Fruit fly (Drosophila melanogaster): ENCODE measurements around the gene Tep3.
"Not testable (repeated sequence)": the region's sequence is repeated elsewhere in the genome, so short reads cannot be mapped to it uniquely, and the experiment has no call there.

Gene Tep3

dm6 chr2L:7710580-7710979 is 8.0 kb downstream of the Tep3 start, which contains the start of gene Ntl:
Ntl (plus strand) TSS chr2L:7710880.
- TF ChIP-seq CTCF (optimal IDR thresholded peaks at IDR 0.05), result no peak
- no peak for TF ChIP-seq CG8478 (optimal IDR thresholded peaks at IDR 0.05)

dm6 chr2L:7711034-7711685 is 8.6 kb downstream of the Tep3 start:
- TF ChIP-seq CG8478 (optimal IDR thresholded peaks at IDR 0.05) (no peak), CTCF (optimal IDR thresholded peaks at IDR 0.05) (no peak)

dm6 chr2L:7716545-7716944 is 13.9 kb downstream of the Tep3 start, which contains the start of gene CG33296:
CG33296 (minus strand) TSS chr2L:7716645.
- TF ChIP-seq CTCF (optimal IDR thresholded peaks at IDR 0.05), result no peak
- TF ChIP-seq CG8478 (optimal IDR thresholded peaks at IDR 0.05), result no peak

- no peak for TF ChIP-seq CG8478 (optimal IDR thresholded peaks at IDR 0.05)
- TF ChIP-seq CTCF (optimal IDR thresholded peaks at IDR 0.05), result no peak
These were observed 16.8 kb downstream of the Tep3 start, which contains the start of gene CG13793 for dm6 chr2L:7719387-7719786. CG13793 (minus strand) TSS chr2L:7719487.

dm6 chr2L:7722102-7722501 is 19.5 kb downstream of the Tep3 start:
- no peak for TF ChIP-seq CTCF (optimal IDR thresholded peaks at IDR 0.05)
- no peak for TF ChIP-seq CG8478 (optimal IDR thresholded peaks at IDR 0.05)

dm6 chr2L:7722723-7723122 is 20.1 kb downstream of the Tep3 start, which contains the start of gene CG13794:
CG13794 (minus strand) TSS chr2L:7722823.
- no peak for TF ChIP-seq CTCF (optimal IDR thresholded peaks at IDR 0.05)
- TF ChIP-seq CG8478 (optimal IDR thresholded peaks at IDR 0.05), result no peak

dm6 chr2L:7726268-7726997 is 23.8 kb downstream of the Tep3 start, which contains the start of gene CG13795:
CG13795 (minus strand) TSS chr2L:7726298.
- TF ChIP-seq CTCF (optimal IDR thresholded peaks at IDR 0.05) (no peak), CG8478 (optimal IDR thresholded peaks at IDR 0.05) (no peak)

- not testable (repeated sequence) for TF ChIP-seq CG8478, CTCF (optimal IDR thresholded peaks at IDR 0.05)
These were observed 30.0 kb downstream of the Tep3 start, which contains the start of gene CG13796 for dm6 chr2L:7732570-7732969. CG13796 (minus strand) TSS chr2L:7732670.

- TF ChIP-seq CTCF, CG8478 (optimal IDR thresholded peaks at IDR 0.05): not testable (repeated sequence)
These were observed 36.1 kb downstream of the Tep3 start, which contains the start of gene CG31904 for dm6 chr2L:7738709-7739108. CG31904 (minus strand) TSS chr2L:7738809.

- TF ChIP-seq CTCF (optimal IDR thresholded peaks at IDR 0.05) (no peak), CG8478 (optimal IDR thresholded peaks at IDR 0.05) (no peak)
These were observed 38.8 kb downstream of the Tep3 start, which contains the start of gene Acp1 for dm6 chr2L:7741437-7741836. Acp1 (minus strand) TSS chr2L:7741537.

- TF ChIP-seq CG8478 (optimal IDR thresholded peaks at IDR 0.05) (no peak), CTCF (optimal IDR thresholded peaks at IDR 0.05) (no peak)
These were observed 41.6 kb downstream of the Tep3 start for dm6 chr2L:7744208-7744607.

- no peak for TF ChIP-seq CTCF (optimal IDR thresholded peaks at IDR 0.05)
- TF ChIP-seq CG8478 (optimal IDR thresholded peaks at IDR 0.05), result no peak
These were observed 42.1 kb downstream of the Tep3 start, which contains the start of gene CG7214 for dm6 chr2L:7744739-7745138. CG7214 (minus strand) TSS chr2L:7744839.

dm6 chr2L:7746975-7747374 is 44.4 kb downstream of the Tep3 start, which contains the start of gene ATPsynGL:
ATPsynGL (plus strand) TSS chr2L:7747275.
- TF ChIP-seq CTCF (optimal IDR thresholded peaks at IDR 0.05) (no peak), CG8478 (optimal IDR thresholded peaks at IDR 0.05) (no peak)

dm6 chr2L:7750631-7751161 is 48.1 kb downstream of the Tep3 start:
- TF ChIP-seq CTCF (optimal IDR thresholded peaks at IDR 0.05), result no peak
- TF ChIP-seq CG8478 (optimal IDR thresholded peaks at IDR 0.05), result no peak

dm6 chr2L:7753086-7753485 is 50.5 kb downstream of the Tep3 start, which contains the start of gene CG7203:
CG7203 (minus strand) TSS chr2L:7753186.
- TF ChIP-seq CG8478 (optimal IDR thresholded peaks at IDR 0.05) (no peak), CTCF (optimal IDR thresholded peaks at IDR 0.05) (no peak)
